Worm (Caenorhabditis elegans) whole organism, L1 larva: ENCODE results near the gene arv-1.
"Not testable (repeated sequence)": the region's sequence is repeated elsewhere in the genome, so short reads cannot be mapped to it uniquely, and the experiment has no call there.

Experiments used
- C04F5.9 ChIP-seq: sonication (generic microtip); optimal IDR thresholded peaks from 2 replicates; lab custom pipeline; 2016; ENCODE audit warnings: missing genetic modification characterization, missing compliant biosample characterization
- C34B4.2 ChIP-seq: sonication (generic microtip); optimal IDR thresholded peaks from 2 replicates; lab custom pipeline; 2017; ENCODE audit warnings: mild to moderate bottlenecking, missing genetic modification characterization, missing compliant biosample characterization
- Y116A8C.19 ChIP-seq: sonication (generic microtip); optimal IDR thresholded peaks from 2 replicates; lab custom pipeline; 2016; ENCODE audit warnings: missing compliant biosample characterization, missing genetic modification characterization, borderline replicate concordance
- blmp-1 ChIP-seq: fragments of 150-350 bp; optimal IDR thresholded peaks from 2 replicates; lab custom pipeline; 2014; ENCODE audit warnings: missing biosample characterization, missing genetic modification characterization
- ceh-82 ChIP-seq, 3 experiments: fragments of 150-350 bp in 1 of 3; sonication (generic microtip) in 2 of 3; optimal IDR thresholded peaks; 2 replicates each; lab custom pipeline; 2014 to 2017; ENCODE audit warnings: missing biosample characterization in 3 of 3, missing genetic modification characterization in 3 of 3
- dpl-1 ChIP-seq, 3 experiments: fragments of 150-350 bp in 2 of 3; sonication (generic microtip) in 1 of 3; optimal IDR thresholded peaks; 2 replicates each; lab custom pipeline; 2014 to 2017; ENCODE audit warnings: missing biosample characterization in 3 of 3, missing genetic modification characterization in 3 of 3, missing genetic modification reagents in 3 of 3
- dsc-1 ChIP-seq: sonication (generic microtip); optimal IDR thresholded peaks from 2 replicates; lab custom pipeline; 2016; ENCODE audit warnings: mild to moderate bottlenecking, missing genetic modification characterization, missing compliant biosample characterization
- efl-1 ChIP-seq, 4 experiments: fragments of 150-350 bp; optimal IDR thresholded peaks in 3 of 4; peaks in 1 of 4; 1 replicate in 1 of 4; 2 replicates in 3 of 4; lab custom pipeline; 2014; ENCODE audit warnings: missing biosample characterization in 2 of 4, missing genetic modification characterization in 2 of 4, missing genetic modification reagents in 2 of 4
- efl-3 ChIP-seq: fragments of 200-800 bp; sonication (Bioruptor generic); optimal IDR thresholded peaks from 2 replicates; lab custom pipeline; 2018; ENCODE audit warnings: mild to moderate bottlenecking, missing genetic modification characterization, missing compliant biosample characterization
- egl-27 ChIP-seq, 2 experiments: fragments of 150-350 bp in 1 of 2; sonication (generic microtip); optimal IDR thresholded peaks; 3 replicates each; lab custom pipeline; 2017 to 2018; ENCODE audit warnings: missing biosample characterization in 2 of 2, missing genetic modification characterization in 2 of 2, missing genetic modification reagents in 2 of 2
- fkh-4 ChIP-seq: sonication (generic microtip); optimal IDR thresholded peaks from 2 replicates; lab custom pipeline; 2016; ENCODE audit warnings: missing compliant biosample characterization, missing genetic modification characterization, borderline replicate concordance
- irx-1 ChIP-seq: sonication (generic microtip); optimal IDR thresholded peaks from 2 replicates; lab custom pipeline; 2016; ENCODE audit warnings: missing genetic modification characterization, missing compliant biosample characterization
- isw-1 ChIP-seq: fragments of 200-800 bp; sonication (Bioruptor generic); IDR thresholded peaks from 2 replicates; pipeline ENCODE4 v1.3.6; 2022; ENCODE audit warnings: missing genetic modification characterization, missing compliant biosample characterization
- jun-1 ChIP-seq: fragments of 150-350 bp; optimal IDR thresholded peaks from 2 replicates; lab custom pipeline; 2014; ENCODE audit warnings: missing biosample characterization, missing genetic modification reagents, missing genetic modification characterization
- lin-13 ChIP-seq: fragments of 150-350 bp; optimal IDR thresholded peaks from 2 replicates; lab custom pipeline; 2014; ENCODE audit warnings: missing biosample characterization, missing genetic modification reagents, missing genetic modification characterization
- lin-35 ChIP-seq, 2 experiments: fragments of 150-350 bp; optimal IDR thresholded peaks; 2 replicates each; lab custom pipeline; 2014; ENCODE audit warnings: missing biosample characterization in 2 of 2, missing genetic modification characterization in 2 of 2, missing genetic modification reagents in 2 of 2
- mdl-1 ChIP-seq, 2 experiments: fragments of 150-350 bp; optimal IDR thresholded peaks; 2 replicates each; lab custom pipeline; 2014 to 2017; ENCODE audit warnings: missing biosample characterization in 2 of 2, missing genetic modification characterization in 2 of 2, inconsistent platforms in 1 of 2
- nhr-11 ChIP-seq: fragments of 150-350 bp; optimal IDR thresholded peaks from 2 replicates; lab custom pipeline; 2014; ENCODE audit warnings: missing biosample characterization, missing genetic modification characterization
- nhr-19 ChIP-seq: fragments of 200-800 bp; sonication (Bioruptor generic); conservative IDR thresholded peaks from 2 replicates; pipeline ENCODE4 v1.3.6; 2022; ENCODE audit warnings: missing genetic modification characterization, missing compliant biosample characterization
- nhr-20 ChIP-seq: sonication (generic microtip); optimal IDR thresholded peaks from 2 replicates; lab custom pipeline; 2016; ENCODE audit warnings: mild to moderate bottlenecking, missing genetic modification characterization, missing compliant biosample characterization
- nhr-237 ChIP-seq: fragments of 150-350 bp; optimal IDR thresholded peaks from 2 replicates; lab custom pipeline; 2014; ENCODE audit warnings: missing biosample characterization, missing genetic modification characterization
- nhr-47 ChIP-seq: sonication (generic microtip); optimal IDR thresholded peaks from 2 replicates; lab custom pipeline; 2016; ENCODE audit warnings: mild to moderate bottlenecking, missing genetic modification characterization, moderate library complexity, missing compliant biosample characterization
- nhr-76 ChIP-seq: sonication (generic microtip); optimal IDR thresholded peaks from 2 replicates; lab custom pipeline; 2017; ENCODE audit warnings: missing biosample characterization, missing genetic modification characterization
- nhr-85 ChIP-seq: sonication (generic microtip); peaks from one replicate; lab custom pipeline; 2016; ENCODE audit warnings: missing genetic modification characterization, inconsistent platforms, missing compliant biosample characterization
- nhr-90 ChIP-seq: sonication (generic microtip); optimal IDR thresholded peaks from 2 replicates; lab custom pipeline; 2016; ENCODE audit warnings: mild to moderate bottlenecking, missing genetic modification characterization, missing compliant biosample characterization; ENCODE audit not compliant: poor library complexity
- pag-3 ChIP-seq: sonication (generic microtip); optimal IDR thresholded peaks from 2 replicates; lab custom pipeline; 2017; ENCODE audit warnings: missing genetic modification characterization, mild to moderate bottlenecking, missing compliant biosample characterization, antibody characterized with exemption, borderline replicate concordance; ENCODE audit not compliant: insufficient read depth
- pqm-1 ChIP-seq: sonication (generic microtip); optimal IDR thresholded peaks from 3 replicates; lab custom pipeline; 2017; ENCODE audit warnings: missing biosample characterization, missing genetic modification characterization
- rnt-1 ChIP-seq: sonication (generic microtip); optimal IDR thresholded peaks from 2 replicates; lab custom pipeline; 2016; ENCODE audit warnings: mild to moderate bottlenecking, missing genetic modification characterization, moderate library complexity, missing compliant biosample characterization
- snu-23 ChIP-seq: sonication (generic microtip); optimal IDR thresholded peaks from 2 replicates; lab custom pipeline; 2016; ENCODE audit warnings: missing genetic modification characterization, missing compliant biosample characterization
- sox-4 ChIP-seq: sonication (generic microtip); optimal IDR thresholded peaks from 2 replicates; lab custom pipeline; 2016; ENCODE audit warnings: missing genetic modification characterization, missing compliant biosample characterization
- sptf-1 ChIP-seq: fragments of 150-350 bp; optimal IDR thresholded peaks from 2 replicates; lab custom pipeline; 2014; ENCODE audit warnings: missing biosample characterization, missing genetic modification characterization
- swsn-7 ChIP-seq: sonication (generic microtip); optimal IDR thresholded peaks from 2 replicates; lab custom pipeline; 2016; ENCODE audit warnings: missing genetic modification characterization, missing compliant biosample characterization
- tbx-2 ChIP-seq: sonication (generic microtip); optimal IDR thresholded peaks from 2 replicates; lab custom pipeline; 2016; ENCODE audit warnings: missing genetic modification characterization, missing compliant biosample characterization
- unc-30 ChIP-seq: sonication (generic microtip); optimal IDR thresholded peaks from 2 replicates; lab custom pipeline; 2017; ENCODE audit warnings: missing biosample characterization, missing genetic modification characterization
- unc-98 ChIP-seq: fragments of 200-800 bp; sonication (Bioruptor generic); IDR thresholded peaks from 2 replicates; pipeline ENCODE4 v1.3.6; 2022; ENCODE audit warnings: missing genetic modification characterization, missing compliant biosample characterization
- vab-15 ChIP-seq: sonication (generic microtip); optimal IDR thresholded peaks from 2 replicates; lab custom pipeline; 2017; ENCODE audit warnings: missing genotype, mild to moderate bottlenecking, missing genetic modification characterization, missing compliant biosample characterization

The arv-1 gene

ce11 chrII:10247594-10248283 lies 47.1 kb upstream of the arv-1 start, which contains the start of gene nrde-2:
Gene nrde-2 (minus strand): TSS chrII:10247638.
- TF ChIP-seq unc-98 (GFP tag; lab: Robert Waterston, UW) (0 out of 2 replicates have a peak, but pooled peaks have one; percentile 52), rnt-1 (tag; lab: Kevin White, UChicago) (peak; percentile 57), efl-1 (optimal IDR thresholded peaks at IDR 0.05; lab: Kevin White, UChicago) (peak in 1 of 2 experiments; percentile 13), isw-1 (GFP tag; lab: Robert Waterston, UW) (0 out of 2 replicates have a peak, but pooled peaks have one; percentile 3)
- TF ChIP-seq efl-1 (GFP tag; optimal IDR thresholded peaks at IDR 0.05 in 1 of 2; lab: Kevin White, UChicago), result not testable (repeated sequence)

- TF ChIP-seq dsc-1 (tag; lab: Kevin White, UChicago), result no peak
- no peak for TF ChIP-seq efl-1 (optimal IDR thresholded peaks at IDR 0.05; lab: Kevin White, UChicago)
- peak in 1 of 2 experiments; percentile 30 for TF ChIP-seq efl-1 (GFP tag; optimal IDR thresholded peaks at IDR 0.05 in 1 of 2; lab: Kevin White, UChicago)
Measured at ce11 chrII:10247154-10247553, 46.5 kb upstream of the arv-1 start.

ce11 chrII:10245612-10246011 lies 45.0 kb upstream of the arv-1 start:
- TF ChIP-seq nhr-237 (tag; lab: Kevin White, UChicago) (no peak), pqm-1 (no peak), snu-23 (GFP tag; lab: Kevin White, UChicago) (no peak), nhr-19 (GFP tag; lab: Robert Waterston, UW) (no peak), efl-3 (no peak), vab-15 (tag; lab: Kevin White, UChicago) (no peak), dpl-1 (GFP tag; optimal IDR thresholded peaks at IDR 0.05; lab: Kevin White, UChicago) (no peak), nhr-76 (tag; lab: Kevin White, UChicago) (no peak), jun-1 (no peak), mdl-1 (tag; optimal IDR thresholded peaks at IDR 0.05; lab: Kevin White, UChicago) (no peak), irx-1 (tag; lab: Kevin White, UChicago) (no peak), ceh-82 (tag; optimal IDR thresholded peaks at IDR 0.05; lab: Kevin White, UChicago) (no peak), egl-27 (tag; optimal IDR thresholded peaks at IDR 0.05; lab: Kevin White, UChicago) (no peak), nhr-47 (tag; lab: Kevin White, UChicago) (no peak), nhr-20 (tag; lab: Kevin White, UChicago) (no peak), unc-30 (tag; lab: Kevin White, UChicago) (no peak)

ce11 chrII:10242294-10242693 lies 41.7 kb upstream of the arv-1 start, which contains the start of gene mrps-14:
Gene mrps-14 (minus strand): TSS chrII:10242490.
- TF ChIP-seq Y116A8C.19 (no peak), lin-13 (GFP tag; lab: Kevin White, UChicago) (no peak), lin-35 (GFP tag; optimal IDR thresholded peaks at IDR 0.05; lab: Kevin White, UChicago) (no peak), unc-98 (GFP tag; lab: Robert Waterston, UW) (no peak), C34B4.2 (tag; lab: Kevin White, UChicago) (no peak), nhr-85 (no peak), dpl-1 (GFP tag; optimal IDR thresholded peaks at IDR 0.05; lab: Kevin White, UChicago) (no peak), blmp-1 (no peak), fkh-4 (tag; lab: Kevin White, UChicago) (no peak), sox-4 (no peak), sptf-1 (no peak), swsn-7 (tag; lab: Kevin White, UChicago) (no peak), tbx-2 (tag; lab: Kevin White, UChicago) (no peak), nhr-90 (tag; lab: Kevin White, UChicago) (no peak), pag-3 (no peak), nhr-11 (tag; lab: Kevin White, UChicago) (no peak), C04F5.9 (tag; lab: Kevin White, UChicago) (no peak)
